Worm (Caenorhabditis elegans): ENCODE measurements around the gene F32D8.7.

Gene F32D8.7

ce11 chrV:10877808-10878600 is 20.2 kb upstream of the F32D8.7 start:
- TF ChIP-seq mls-2 (tag; optimal IDR thresholded peaks at IDR 0.05) (no peak), bed-3 (GFP tag; optimal IDR thresholded peaks at IDR 0.05) (no peak), ceh-43 (GFP tag; optimal IDR thresholded peaks at IDR 0.05) (no peak)

- TF ChIP-seq ces-1 (GFP tag; optimal IDR thresholded peaks at IDR 0.05) (peak; percentile 97), nhr-12 (tag; optimal IDR thresholded peaks at IDR 0.05) (no peak)
Measured at ce11 chrV:10880138-10880882, 17.9 kb upstream of the F32D8.7 start, which contains the start of gene F32D8.1. F32D8.1 (plus strand) TSS chrV:10880832.

- TF ChIP-seq nhr-237 (tag; optimal IDR thresholded peaks at IDR 0.05) (no peak), tbx-8 (GFP tag; optimal IDR thresholded peaks at IDR 0.05) (no peak), mab-5 (tag; optimal IDR thresholded peaks at IDR 0.05) (no peak), cnd-1 (tag; optimal IDR thresholded peaks at IDR 0.05) (no peak)
Measured at ce11 chrV:10883478-10883877, 14.8 kb upstream of the F32D8.7 start, which contains the start of gene F32D8.2. F32D8.2 (plus strand) TSS chrV:10883778.

DNA sequence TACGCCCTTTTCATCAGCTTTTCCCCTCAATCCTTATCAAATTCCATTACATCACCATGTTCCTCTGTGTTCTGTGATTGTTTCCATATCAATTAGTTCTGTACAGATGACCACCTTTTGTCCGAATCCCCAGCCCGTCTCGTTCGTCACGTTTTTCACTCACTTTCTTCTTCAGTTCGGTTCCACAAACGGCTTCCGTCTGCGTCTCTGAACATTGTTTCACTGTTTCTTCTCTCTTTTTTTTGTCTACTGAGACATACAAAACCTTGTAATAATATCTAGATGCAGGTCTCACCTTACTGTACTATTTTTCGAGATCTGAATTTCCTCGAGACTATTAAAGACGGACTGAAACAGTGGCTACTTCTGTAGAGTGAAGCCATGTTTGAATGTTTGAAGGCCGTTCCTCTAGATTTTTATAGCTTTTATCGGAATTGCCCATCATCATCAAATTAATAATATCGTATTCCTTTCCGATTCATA is 11.8 kb upstream of the F32D8.7 start, which contains the start of gene F32D8.3:
F32D8.3 (plus strand) TSS at position 433 of the 483 bp plus-strand sequence.
- TF ChIP-seq M03D4.4 (tag; optimal IDR thresholded peaks at IDR 0.05): no peak
- TF ChIP-seq mls-2 (tag; optimal IDR thresholded peaks at IDR 0.05): no peak

DNA sequence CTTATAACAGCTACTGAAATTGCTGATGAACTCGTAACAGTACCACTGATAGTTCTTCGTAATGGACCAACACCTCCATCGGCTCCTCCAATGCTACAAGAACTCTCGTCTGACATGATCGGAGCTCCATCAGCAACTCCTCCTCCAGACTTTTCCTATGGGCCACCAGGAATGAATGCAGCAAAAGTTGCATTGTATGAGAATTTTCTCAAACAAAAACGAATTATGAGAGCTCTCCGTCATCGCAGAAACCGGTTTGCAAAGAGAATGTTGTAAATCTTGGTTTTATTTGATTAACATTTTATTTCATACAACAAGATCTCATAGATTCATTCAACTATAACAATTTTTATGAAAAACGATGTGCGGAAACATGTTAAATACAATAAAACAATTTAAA is 10.7 kb upstream of the F32D8.7 start:
- no peak for TF ChIP-seq elt-1 (tag; optimal IDR thresholded peaks at IDR 0.05; ENCODE audit: borderline replicate concordance, insufficient read depth)
- TF ChIP-seq nhr-76 (tag; optimal IDR thresholded peaks at IDR 0.05): no peak
- no peak for TF ChIP-seq mab-5 (tag; optimal IDR thresholded peaks at IDR 0.05)
- no peak for TF ChIP-seq elt-3 (tag; optimal IDR thresholded peaks at IDR 0.05)
- no peak for TF ChIP-seq flh-1 (GFP tag; optimal IDR thresholded peaks at IDR 0.05)
- no peak for TF ChIP-seq nhr-28 (tag; optimal IDR thresholded peaks at IDR 0.05)
- TF ChIP-seq lsy-2 (tag; optimal IDR thresholded peaks at IDR 0.05): no peak
- no peak for TF ChIP-seq ham-2 (GFP tag; optimal IDR thresholded peaks at IDR 0.05)
- TF ChIP-seq ceh-83 (GFP tag; optimal IDR thresholded peaks at IDR 0.05): no peak
- TF ChIP-seq cnd-1 (tag; optimal IDR thresholded peaks at IDR 0.05): no peak
- TF ChIP-seq unc-62 (GFP tag; optimal IDR thresholded peaks at IDR 0.05): no peak
- TF ChIP-seq hlh-1 (tag; optimal IDR thresholded peaks at IDR 0.05): no peak
- TF ChIP-seq ceh-39 (tag; optimal IDR thresholded peaks at IDR 0.05): no peak
- TF ChIP-seq sem-2 (GFP tag; optimal IDR thresholded peaks at IDR 0.05): no peak
- no peak for TF ChIP-seq blmp-1 (tag; optimal IDR thresholded peaks at IDR 0.05)
- no peak for TF ChIP-seq bed-3 (GFP tag; optimal IDR thresholded peaks at IDR 0.05)
- TF ChIP-seq snpc-4 (tag; optimal IDR thresholded peaks at IDR 0.05): no peak
- no peak for TF ChIP-seq sptf-1 (tag; optimal IDR thresholded peaks at IDR 0.05)

ce11 chrV:10888153-10888552 is 10.1 kb upstream of the F32D8.7 start:
- no peak for TF ChIP-seq snpc-4 (tag; optimal IDR thresholded peaks at IDR 0.05)
- no peak for TF ChIP-seq nhr-28 (tag; optimal IDR thresholded peaks at IDR 0.05)
- TF ChIP-seq nhr-2 (tag; optimal IDR thresholded peaks at IDR 0.05): no peak
- no peak for TF ChIP-seq lin-13 (tag; optimal IDR thresholded peaks at IDR 0.05)
- TF ChIP-seq M03D4.4 (tag; optimal IDR thresholded peaks at IDR 0.05): no peak
- TF ChIP-seq mab-5 (tag; optimal IDR thresholded peaks at IDR 0.05): no peak
- TF ChIP-seq drap-1 (GFP tag; optimal IDR thresholded peaks at IDR 0.05): no peak
